Fruit fly (Drosophila melanogaster) whole organism, embryonic: ENCODE results near the gene Megf8.
A peak's percentile ranks its signal among the peaks of the same experiment; 100 is the strongest.

Experiments
- Abd-B ChIP-seq: fragments of 200-800 bp; sonication (Bioruptor generic); optimal IDR thresholded peaks from 2 replicates; lab custom pipeline; 2018; ENCODE audit warnings: missing biosample characterization, mild to moderate bottlenecking, missing genetic modification characterization, moderate library complexity
- Bgb ChIP-seq: fragments of 200-800 bp; sonication (Bioruptor generic); IDR thresholded peaks from 2 replicates; pipeline ENCODE4 v1.3.6; 2022; ENCODE audit warnings: missing biosample characterization, missing genetic modification characterization; ENCODE audit not compliant: partially characterized antibody
- Bteb2 ChIP-seq: fragments of 200-800 bp; sonication (Bioruptor generic); optimal IDR thresholded peaks from 2 replicates; lab custom pipeline; 2016; ENCODE audit warnings: missing biosample characterization, missing genetic modification characterization
- CG10147 ChIP-seq: fragments of 200-800 bp; sonication (Bioruptor generic); optimal IDR thresholded peaks from 2 replicates; lab custom pipeline; 2019; ENCODE audit warnings: missing biosample characterization, mild to moderate bottlenecking, missing genetic modification characterization, moderate library complexity
- CG10321 ChIP-seq: fragments of 200-800 bp; sonication (Bioruptor generic); IDR thresholded peaks from 2 replicates; pipeline ENCODE4 v1.3.6; 2022; ENCODE audit warnings: missing biosample characterization, missing genetic modification characterization
- CG11085 ChIP-seq: fragments of 200-800 bp; sonication (Bioruptor generic); IDR thresholded peaks from 2 replicates; pipeline ENCODE4 v1.3.6; 2022; ENCODE audit warnings: missing biosample characterization, missing genetic modification characterization
- CG12071 ChIP-seq: fragments of 200-800 bp; sonication (Bioruptor generic); optimal IDR thresholded peaks from 3 replicates; lab custom pipeline; 2018; ENCODE audit warnings: missing biosample characterization, mild to moderate bottlenecking, missing genetic modification characterization
- CG1233 ChIP-seq: fragments of 200-800 bp; sonication (Bioruptor generic); optimal IDR thresholded peaks from 4 replicates; lab custom pipeline; 2018; ENCODE audit warnings: missing biosample characterization, mild to moderate bottlenecking, missing genetic modification characterization
- CG13624 ChIP-seq: fragments of 200-800 bp; sonication (Bioruptor generic); optimal IDR thresholded peaks from 2 replicates; lab custom pipeline; 2016; ENCODE audit warnings: missing biosample characterization, missing genetic modification characterization
- CG14860 ChIP-seq: fragments of 200-800 bp; sonication (Bioruptor generic); IDR thresholded peaks from 3 replicates; pipeline ENCODE4 v1.3.6; 2022; ENCODE audit warnings: missing biosample characterization, missing genetic modification characterization; ENCODE audit not compliant: partially characterized antibody
- CG2199 ChIP-seq: fragments of 200-800 bp; sonication (Bioruptor generic); IDR thresholded peaks from 3 replicates; pipeline ENCODE4 v1.3.6; 2022; ENCODE audit warnings: missing biosample characterization, missing genetic modification characterization
- CG2678 ChIP-seq: fragments of 200-800 bp; sonication (Bioruptor generic); optimal IDR thresholded peaks from 3 replicates; lab custom pipeline; 2019; ENCODE audit warnings: missing biosample characterization, mild to moderate bottlenecking, missing genetic modification characterization, moderate library complexity
- CG31388 ChIP-seq: fragments of 200-800 bp; sonication (Bioruptor generic); optimal IDR thresholded peaks from 2 replicates; lab custom pipeline; 2016; ENCODE audit warnings: missing biosample characterization, missing genetic modification characterization
- CG33213 ChIP-seq: fragments of 200-800 bp; sonication (Bioruptor generic); optimal IDR thresholded peaks from 3 replicates; lab custom pipeline; 2016; ENCODE audit warnings: missing biosample characterization, missing genetic modification characterization
- CG34224 ChIP-seq: fragments of 200-800 bp; sonication (Bioruptor generic); IDR thresholded peaks from 3 replicates; pipeline ENCODE4 v1.3.6; 2022; ENCODE audit warnings: missing biosample characterization, missing genetic modification characterization; ENCODE audit not compliant: partially characterized antibody
- CG34422 ChIP-seq: fragments of 200-800 bp; sonication (Bioruptor generic); IDR thresholded peaks from 3 replicates; pipeline ENCODE4 v1.3.6; 2022; ENCODE audit warnings: missing biosample characterization, missing genetic modification characterization
- CG3847 ChIP-seq: fragments of 200-800 bp; sonication (Bioruptor generic); IDR thresholded peaks from 2 replicates; pipeline ENCODE4 v1.3.6; 2022; ENCODE audit warnings: missing biosample characterization, missing genetic modification characterization
- CG4424 ChIP-seq: fragments of 200-800 bp; sonication (Bioruptor generic); optimal IDR thresholded peaks from 3 replicates; lab custom pipeline; 2016; ENCODE audit warnings: missing biosample characterization, missing genetic modification characterization
- CG5180 ChIP-seq: fragments of 200-800 bp; sonication (Bioruptor generic); optimal IDR thresholded peaks from 3 replicates; lab custom pipeline; 2017; ENCODE audit warnings: missing biosample characterization, missing genetic modification characterization, mild to moderate bottlenecking, moderate library complexity, missing genetic modification reagents
- CG7928 ChIP-seq: fragments of 200-800 bp; sonication (Bioruptor generic); optimal IDR thresholded peaks from 2 replicates; lab custom pipeline; 2017; ENCODE audit warnings: missing biosample characterization, mild to moderate bottlenecking, missing genetic modification characterization
- CG9437 ChIP-seq: fragments of 200-800 bp; sonication (Bioruptor generic); optimal IDR thresholded peaks from 2 replicates; lab custom pipeline; 2018; ENCODE audit warnings: missing biosample characterization, mild to moderate bottlenecking, missing genetic modification characterization
- CHES-1-like ChIP-seq: fragments of 200-800 bp; sonication (Bioruptor generic); optimal IDR thresholded peaks from 2 replicates; lab custom pipeline; 2016; ENCODE audit warnings: missing biosample characterization, missing genetic modification characterization
- Fer3 ChIP-seq: fragments of 200-800 bp; sonication (Bioruptor generic); optimal IDR thresholded peaks from 2 replicates; lab custom pipeline; 2018; ENCODE audit warnings: missing biosample characterization, mild to moderate bottlenecking, missing genetic modification characterization, moderate library complexity
- GATAe ChIP-seq: fragments of 200-800 bp; sonication (Bioruptor generic); conservative IDR thresholded peaks from 2 replicates; pipeline ENCODE4 v1.3.6; 2022; ENCODE audit warnings: missing biosample characterization, missing genetic modification characterization
- HLHmδ ChIP-seq: fragments of 200-800 bp; sonication (Bioruptor generic); optimal IDR thresholded peaks from 2 replicates; lab custom pipeline; 2018; ENCODE audit warnings: missing biosample characterization, mild to moderate bottlenecking, missing genetic modification characterization, moderate library complexity
- Jarid2 ChIP-seq: fragments of 200-800 bp; sonication (Bioruptor generic); optimal IDR thresholded peaks from 3 replicates; lab custom pipeline; 2017; ENCODE audit warnings: mild to moderate bottlenecking, missing biosample characterization, missing genetic modification reagents, missing genetic modification characterization
- Kr ChIP-seq: fragments of 200-800 bp; sonication (Bioruptor generic); optimal IDR thresholded peaks from 2 replicates; lab custom pipeline; 2017; ENCODE audit warnings: missing biosample characterization, mild to moderate bottlenecking, missing genetic modification characterization
- Lpt ChIP-seq: fragments of >200 bp; optimal IDR thresholded peaks from 2 replicates; lab custom pipeline; 2018; ENCODE audit warnings: missing biosample characterization, missing genetic modification characterization
- Mes4 ChIP-seq: fragments of 200-800 bp; sonication (Bioruptor generic); optimal IDR thresholded peaks from 2 replicates; lab custom pipeline; 2016; ENCODE audit warnings: missing biosample characterization, missing genetic modification characterization
- NfI ChIP-seq: fragments of 200-800 bp; sonication (Bioruptor generic); optimal IDR thresholded peaks from 3 replicates; lab custom pipeline; 2018; ENCODE audit warnings: missing biosample characterization, mild to moderate bottlenecking, missing genetic modification characterization, moderate library complexity
- Oli ChIP-seq: fragments of 200-800 bp; sonication (Bioruptor generic); optimal IDR thresholded peaks from 2 replicates; lab custom pipeline; 2018; ENCODE audit warnings: missing biosample characterization, mild to moderate bottlenecking, missing genetic modification characterization, moderate library complexity
- PHDP ChIP-seq: fragments of 200-800 bp; sonication (Bioruptor generic); optimal IDR thresholded peaks from 3 replicates; lab custom pipeline; 2018; ENCODE audit warnings: missing biosample characterization, mild to moderate bottlenecking, missing genetic modification characterization, moderate library complexity
- Rfx ChIP-seq: fragments of 200-800 bp; sonication (Bioruptor generic); IDR thresholded peaks from 2 replicates; pipeline ENCODE4 v1.3.6; 2022; ENCODE audit warnings: missing biosample characterization, missing genetic modification characterization
- al ChIP-seq: fragments of 200-800 bp; sonication (Bioruptor generic); IDR thresholded peaks from 2 replicates; pipeline ENCODE4 v1.3.6; 2022; ENCODE audit warnings: missing biosample characterization, missing genetic modification characterization
- cad ChIP-seq: fragments of >200 bp; optimal IDR thresholded peaks from 2 replicates; lab custom pipeline; 2017; ENCODE audit warnings: missing biosample characterization, missing genetic modification characterization
- chm ChIP-seq: fragments of 200-800 bp; sonication (Bioruptor generic); IDR thresholded peaks from 2 replicates; pipeline ENCODE4 v1.3.6; 2022; ENCODE audit warnings: missing biosample characterization, missing genetic modification characterization
- crc ChIP-seq: fragments of 200-800 bp; sonication (Bioruptor generic); optimal IDR thresholded peaks from 2 replicates; lab custom pipeline; 2016; ENCODE audit warnings: missing biosample characterization, missing genetic modification characterization
- ems ChIP-seq: fragments of 200-800 bp; sonication (Bioruptor generic); optimal IDR thresholded peaks from 3 replicates; lab custom pipeline; 2016; ENCODE audit warnings: missing biosample characterization, missing genetic modification characterization
- esg ChIP-seq: fragments of 200-800 bp; sonication (Bioruptor generic); conservative IDR thresholded peaks from 2 replicates; pipeline ENCODE4 v1.3.6; 2022; ENCODE audit warnings: missing biosample characterization, missing genetic modification characterization
- eyg ChIP-seq: fragments of 200-800 bp; sonication (Bioruptor generic); optimal IDR thresholded peaks from 3 replicates; lab custom pipeline; 2016; ENCODE audit warnings: missing biosample characterization, missing genetic modification characterization
- fu2 ChIP-seq: fragments of 200-800 bp; sonication (Bioruptor generic); optimal IDR thresholded peaks from 2 replicates; lab custom pipeline; 2016; ENCODE audit warnings: missing biosample characterization, missing genetic modification characterization
- kah ChIP-seq: fragments of 200-800 bp; sonication (Bioruptor generic); optimal IDR thresholded peaks from 2 replicates; lab custom pipeline; 2018; ENCODE audit warnings: missing biosample characterization, mild to moderate bottlenecking, missing genetic modification characterization
- klu ChIP-seq: fragments of 200-800 bp; sonication (Bioruptor generic); IDR thresholded peaks from 2 replicates; pipeline ENCODE4 v1.3.6; 2022; ENCODE audit warnings: missing biosample characterization, missing genetic modification characterization
- lmd ChIP-seq: fragments of 200-800 bp; sonication (Bioruptor generic); IDR thresholded peaks from 2 replicates; pipeline ENCODE4 v1.3.6; 2022; ENCODE audit warnings: missing biosample characterization, missing genetic modification characterization
- maf-S ChIP-seq: fragments of 200-800 bp; sonication (Bioruptor generic); optimal IDR thresholded peaks from 2 replicates; lab custom pipeline; 2016; ENCODE audit warnings: missing biosample characterization, missing genetic modification characterization
- org-1 ChIP-seq: fragments of 200-800 bp; sonication (Bioruptor generic); optimal IDR thresholded peaks from 2 replicates; lab custom pipeline; 2017; ENCODE audit warnings: missing biosample characterization, missing genetic modification characterization
- pan ChIP-seq, 4 experiments: fragments of >200 bp in 3 of 4; fragments of 200-800 bp in 1 of 4; sonication (Bioruptor generic) in 1 of 4; optimal IDR thresholded peaks in 3 of 4; IDR thresholded peaks in 1 of 4; 2 replicates each; pipeline versions ENCODE4 v1.3.6 to Lab custom; 2017 to 2022; ENCODE audit warnings: missing biosample characterization in 2 of 4, missing genetic modification characterization in 2 of 4, mixed read lengths in 1 of 4
- pfk ChIP-seq: fragments of 200-800 bp; sonication (Bioruptor generic); optimal IDR thresholded peaks from 2 replicates; lab custom pipeline; 2018; ENCODE audit warnings: missing biosample characterization, mild to moderate bottlenecking, missing genetic modification characterization, moderate library complexity
- yki ChIP-seq: fragments of >200 bp; optimal IDR thresholded peaks from 3 replicates; lab custom pipeline; 2018

Gene Megf8

DNA sequence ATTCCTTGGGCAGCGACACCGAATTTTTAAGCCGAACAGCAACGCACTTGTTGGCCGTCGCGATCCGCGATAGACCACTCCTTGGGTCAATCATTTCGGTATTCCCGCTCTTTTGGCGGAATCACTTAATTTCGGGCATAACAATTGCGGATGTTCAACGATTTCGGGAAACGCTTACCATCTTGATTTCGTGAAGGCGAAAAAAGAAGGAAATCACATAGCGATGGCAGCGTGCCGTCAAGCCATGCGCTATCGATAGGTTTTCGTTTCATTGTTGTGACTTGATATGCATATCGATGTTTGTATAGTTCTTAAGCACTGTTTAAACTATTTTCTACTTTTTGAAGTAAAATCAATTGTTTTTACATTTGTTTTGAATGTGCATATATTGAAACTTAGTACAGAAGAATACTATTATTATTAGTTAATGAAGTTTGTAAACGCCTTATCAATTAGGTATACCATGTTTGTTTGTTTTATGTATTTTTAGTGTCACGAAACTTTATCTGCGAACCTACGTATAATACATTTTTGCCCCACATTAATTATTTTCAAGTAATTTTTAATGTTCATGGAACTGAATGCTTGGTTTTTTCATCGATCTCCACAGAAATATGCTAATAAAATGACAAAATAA is 508 bp upstream of the Megf8 start, which contains the start of gene RpL36A (continued):
- peak; percentile 97 for TF ChIP-seq Bgb (GFP tag; lab: Robert Waterston, UW)
- peak; percentile 31 for TF ChIP-seq CG34224 (GFP tag; lab: Robert Waterston, UW)
- peak; percentile 81 for TF ChIP-seq Rfx
- TF ChIP-seq maf-S: peak; percentile 69
- TF ChIP-seq CG7928 (GFP tag; lab: Kevin White, UChicago): no peak
- TF ChIP-seq eyg: peak; percentile 49
- no peak for TF ChIP-seq yki (lab: Kevin White, UChicago)
- peak; percentile 43; the same call in 1 of the 2 replicates for TF ChIP-seq lmd
- TF ChIP-seq CG2678: no peak
- TF ChIP-seq Oli: no peak
- peak; percentile 60 for TF ChIP-seq CG13624 (GFP tag; lab: Kevin White, UChicago)
- peak; percentile 61 for TF ChIP-seq pfk (GFP tag; lab: Kevin White, UChicago)
- TF ChIP-seq NfI (GFP tag; lab: Kevin White, UChicago): peak; percentile 83
- TF ChIP-seq Fer3: peak; percentile 68
- peak; percentile 4 for TF ChIP-seq CG1233
- no peak for TF ChIP-seq Abd-B (GFP tag; lab: Kevin White, UChicago)
- TF ChIP-seq Lpt (GFP tag; lab: Kevin White, UChicago): no peak
- TF ChIP-seq CG11085 (GFP tag; lab: Robert Waterston, UW): peak; percentile 43; the same call in 1 of the 2 replicates
- TF ChIP-seq CG5180 (GFP tag; lab: Kevin White, UChicago): no peak
- TF ChIP-seq CG12071 (GFP tag; lab: Kevin White, UChicago): peak; percentile 75
- 0 out of 2 replicates have a peak, but pooled peaks have one; percentile 13 for TF ChIP-seq GATAe
- TF ChIP-seq CHES-1-like (GFP tag; lab: Kevin White, UChicago): peak; percentile 59
- TF ChIP-seq fu2 (GFP tag; lab: Kevin White, UChicago): no peak
- no peak for TF ChIP-seq esg (GFP tag; lab: Robert Waterston, UW)
- TF ChIP-seq CG14860 (GFP tag; lab: Robert Waterston, UW): peak; percentile 81
- TF ChIP-seq CG4424 (GFP tag; lab: Kevin White, UChicago): peak; percentile 17
- TF ChIP-seq Jarid2 (GFP tag; lab: Kevin White, UChicago): no peak
- 0 out of 2 replicates have a peak, but pooled peaks have one; percentile 23 for TF ChIP-seq al (GFP tag; lab: Robert Waterston, UW)
- peak; percentile 65 for TF ChIP-seq CG9437
- peak; percentile 43 for TF ChIP-seq Bteb2 (GFP tag; lab: Kevin White, UChicago)
- no peak for TF ChIP-seq Kr (GFP tag; lab: Kevin White, UChicago)
- TF ChIP-seq cad (GFP tag; lab: Kevin White, UChicago): no peak
- TF ChIP-seq CG2199: 0 out of 3 replicates have a peak, but pooled peaks have one; percentile 63
- peak; percentile 44 for TF ChIP-seq kah (GFP tag; lab: Kevin White, UChicago)
- TF ChIP-seq CG3847 (GFP tag; lab: Robert Waterston, UW): peak; percentile 50
- no peak for TF ChIP-seq CG10321 (GFP tag; lab: Robert Waterston, UW)
- peak; percentile 72 for TF ChIP-seq PHDP (tag; lab: Kevin White, UChicago)
- peak; percentile 92 for TF ChIP-seq Mes4 (GFP tag; lab: Kevin White, UChicago)
- no peak for TF ChIP-seq CG33213
- peak; percentile 21 for TF ChIP-seq crc (GFP tag; lab: Kevin White, UChicago)
- TF ChIP-seq CG31388 (GFP tag; lab: Kevin White, UChicago): no peak
- TF ChIP-seq org-1 (GFP tag; lab: Kevin White, UChicago): peak; percentile 43
- TF ChIP-seq klu (GFP tag; lab: Robert Waterston, UW): no peak
- peak; percentile 52 for TF ChIP-seq HLHmδ
- TF ChIP-seq pan (optimal IDR thresholded peaks at IDR 0.05; lab: Kevin White, UChicago): no peak
- peak in 1 of 2 experiments; percentile 56 for TF ChIP-seq pan (GFP tag; optimal IDR thresholded peaks at IDR 0.05 in 1 of 2, IDR thresholded peaks at IDR 0.05 in 1 of 2)
- peak; percentile 41 for TF ChIP-seq ems
- peak; percentile 81 for TF ChIP-seq chm (GFP tag; lab: Robert Waterston, UW)
- no peak for TF ChIP-seq CG10147 (GFP tag; lab: Kevin White, UChicago)
- 0 out of 3 replicates have a peak, but pooled peaks have one; percentile 39 for TF ChIP-seq CG34422
